Worm (Caenorhabditis elegans) whole organism, early embryonic: ENCODE results near the gene cutl-3.

Experiments
- ama-1 ChIP-seq: fragments of 150-350 bp; optimal IDR thresholded peaks from 2 replicates; lab custom pipeline; 2014
- pes-1 ChIP-seq: fragments of 200-800 bp; sonication (Bioruptor generic); IDR thresholded peaks from 2 replicates; pipeline ENCODE4 v1.3.6; 2022; ENCODE audit warnings: missing genetic modification reagents, missing genetic modification characterization, missing compliant biosample characterization

- TF ChIP-seq pes-1 (GFP tag; lab: Robert Waterston, UW), result no peak
- no peak for TF ChIP-seq ama-1 (lab: Kevin White, UChicago)
Observed at ce11 chrX:15016102-15016501, 17.1 kb upstream of the cutl-3 start.
